Worm (Caenorhabditis elegans): ENCODE results near the gene wdfy-3.

The wdfy-3 gene

ce11 chrIV:12617934-12618333 is 35.3 kb upstream of the wdfy-3 start:
- no peak for TF ChIP-seq F13H6.1 (tag; optimal IDR thresholded peaks at IDR 0.05)

DNA sequence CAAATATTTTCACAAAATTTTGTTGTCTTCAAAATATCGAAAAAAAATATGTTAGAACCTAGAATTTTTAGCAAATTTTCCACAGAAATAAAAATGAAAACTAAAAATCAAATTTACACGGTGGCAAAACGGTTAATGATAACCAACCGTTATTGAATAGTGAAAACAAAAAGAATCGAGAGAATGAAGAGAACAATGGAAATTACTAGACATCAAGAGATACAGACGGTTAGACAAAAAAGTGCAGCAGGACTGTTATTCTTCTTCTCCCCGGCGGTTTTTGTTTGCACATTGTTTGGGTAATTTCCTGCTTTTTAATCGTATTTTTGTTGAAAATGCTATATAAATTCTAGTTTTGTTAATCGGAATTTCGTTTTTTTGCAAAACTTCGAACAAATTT is 34.3 kb upstream of the wdfy-3 start:
- TF ChIP-seq nhr-12 (tag; optimal IDR thresholded peaks at IDR 0.05) (no peak), lin-13 (GFP tag; optimal IDR thresholded peaks at IDR 0.05) (no peak), ama-1 (optimal IDR thresholded peaks at IDR 0.05) (no peak), nhr-77 (tag; optimal IDR thresholded peaks at IDR 0.05) (no peak), alr-1 (tag; optimal IDR thresholded peaks at IDR 0.05) (no peak), ceh-16 (tag; optimal IDR thresholded peaks at IDR 0.05) (no peak), sem-4 (tag; optimal IDR thresholded peaks at IDR 0.05) (no peak), crh-2 (tag; optimal IDR thresholded peaks at IDR 0.05) (no peak), F13H6.1 (tag; optimal IDR thresholded peaks at IDR 0.05) (no peak), peb-1 (tag; optimal IDR thresholded peaks at IDR 0.05) (no peak), C34F6.9 (tag; optimal IDR thresholded peaks at IDR 0.05) (no peak), nhr-23 (tag; optimal IDR thresholded peaks at IDR 0.05) (no peak)

DNA sequence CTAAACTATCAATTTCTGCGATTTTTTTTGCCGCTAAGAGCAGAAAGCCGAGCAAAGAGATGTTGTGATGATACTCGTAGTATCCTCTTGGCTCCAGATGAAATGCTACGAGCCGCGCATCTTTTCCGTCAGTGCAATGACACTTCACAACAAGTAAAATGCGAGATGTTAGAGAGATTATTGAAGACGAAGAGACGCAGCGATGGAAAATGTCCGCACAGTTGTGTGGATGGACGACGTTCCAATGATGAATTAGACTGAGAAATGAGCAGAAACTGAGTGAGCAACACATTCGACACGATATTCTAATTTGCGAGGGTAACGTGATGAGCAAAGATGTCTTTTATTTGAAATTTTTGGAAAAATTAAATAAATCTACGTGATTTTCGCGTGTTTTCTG is 32.3 kb upstream of the wdfy-3 start:
- TF ChIP-seq lin-39 (tag; optimal IDR thresholded peaks at IDR 0.05) (no peak), sem-4 (tag; optimal IDR thresholded peaks at IDR 0.05) (no peak), gmeb-1 (tag; optimal IDR thresholded peaks at IDR 0.05) (no peak), nhr-237 (tag; optimal IDR thresholded peaks at IDR 0.05) (no peak), mdl-1 (tag; optimal IDR thresholded peaks at IDR 0.05) (no peak)

- TF ChIP-seq lin-13 (GFP tag; optimal IDR thresholded peaks at IDR 0.05) (peak; percentile 19), crh-2 (tag; optimal IDR thresholded peaks at IDR 0.05) (peak; percentile 20), nhr-129 (tag; optimal IDR thresholded peaks at IDR 0.05) (peak; percentile 25), C34F6.9 (tag; optimal IDR thresholded peaks at IDR 0.05) (peak; percentile 40), lsy-2 (tag; optimal IDR thresholded peaks at IDR 0.05) (peak; percentile 5 to 59), unc-55 (GFP tag; optimal IDR thresholded peaks at IDR 0.05) (peak; percentile 61)
Observed at ce11 chrIV:12621483-12622078, 31.6 kb upstream of the wdfy-3 start.

- TF ChIP-seq nhr-10 (tag; optimal IDR thresholded peaks at IDR 0.05): no peak
- no peak for TF ChIP-seq unc-39 (tag; optimal IDR thresholded peaks at IDR 0.05)
- TF ChIP-seq nhr-12 (tag; optimal IDR thresholded peaks at IDR 0.05): no peak
- TF ChIP-seq elt-3 (tag; optimal IDR thresholded peaks at IDR 0.05): no peak
- TF ChIP-seq Y55F3AM.14 (GFP tag; optimal IDR thresholded peaks at IDR 0.05): no peak
- TF ChIP-seq F13H6.1 (tag; optimal IDR thresholded peaks at IDR 0.05): no peak
- no peak for TF ChIP-seq ceh-82 (tag; optimal IDR thresholded peaks at IDR 0.05)
Observed at ce11 chrIV:12630922-12631321, 22.3 kb upstream of the wdfy-3 start, which contains the start of gene ark-1. ark-1 (minus strand) TSS chrIV:12631022.

- TF ChIP-seq ztf-4 (tag; optimal IDR thresholded peaks at IDR 0.05) (no peak), sem-4 (tag; optimal IDR thresholded peaks at IDR 0.05) (peak; percentile 0), lin-39 (tag; optimal IDR thresholded peaks at IDR 0.05) (no peak), egl-27 (tag; optimal IDR thresholded peaks at IDR 0.05) (no peak), F13H6.1 (tag; optimal IDR thresholded peaks at IDR 0.05) (no peak), ceh-16 (tag; optimal IDR thresholded peaks at IDR 0.05) (no peak), C34F6.9 (tag; optimal IDR thresholded peaks at IDR 0.05) (peak; percentile 36), aly-2 (tag; optimal IDR thresholded peaks at IDR 0.05) (no peak), snpc-4 (tag; optimal IDR thresholded peaks at IDR 0.05) (no peak), alr-1 (tag; optimal IDR thresholded peaks at IDR 0.05) (no peak), crh-2 (tag; optimal IDR thresholded peaks at IDR 0.05) (no peak), nhr-77 (tag; optimal IDR thresholded peaks at IDR 0.05) (no peak), lin-11 (tag; optimal IDR thresholded peaks at IDR 0.05) (no peak), nhr-25 (tag; optimal IDR thresholded peaks at IDR 0.05) (peak; percentile 9), elt-3 (tag; optimal IDR thresholded peaks at IDR 0.05) (no peak), unc-39 (tag; optimal IDR thresholded peaks at IDR 0.05) (no peak), ztf-11 (tag; optimal IDR thresholded peaks at IDR 0.05) (no peak), unc-62 (GFP tag; optimal IDR thresholded peaks at IDR 0.05) (no peak), unc-55 (GFP tag; optimal IDR thresholded peaks at IDR 0.05) (peak; percentile 10), sma-9 (GFP tag; optimal IDR thresholded peaks at IDR 0.05) (no peak), sma-9 (tag; optimal IDR thresholded peaks at IDR 0.05) (no peak), Y55F3AM.14 (GFP tag; optimal IDR thresholded peaks at IDR 0.05) (no peak), elt-1 (tag; optimal IDR thresholded peaks at IDR 0.05) (no peak), mab-5 (tag; optimal IDR thresholded peaks at IDR 0.05) (peak; percentile 24), mbf-1 (tag; optimal IDR thresholded peaks at IDR 0.05) (no peak), nhr-11 (tag; optimal IDR thresholded peaks at IDR 0.05) (no peak), nhr-21 (tag; optimal IDR thresholded peaks at IDR 0.05) (no peak), ztf-1 (GFP tag; conservative IDR thresholded peaks at IDR 0.05) (no peak)
Observed at ce11 chrIV:12632430-12632829, 20.8 kb upstream of the wdfy-3 start.
